Worm (Caenorhabditis elegans): ENCODE data around the gene skr-8.

DNA sequence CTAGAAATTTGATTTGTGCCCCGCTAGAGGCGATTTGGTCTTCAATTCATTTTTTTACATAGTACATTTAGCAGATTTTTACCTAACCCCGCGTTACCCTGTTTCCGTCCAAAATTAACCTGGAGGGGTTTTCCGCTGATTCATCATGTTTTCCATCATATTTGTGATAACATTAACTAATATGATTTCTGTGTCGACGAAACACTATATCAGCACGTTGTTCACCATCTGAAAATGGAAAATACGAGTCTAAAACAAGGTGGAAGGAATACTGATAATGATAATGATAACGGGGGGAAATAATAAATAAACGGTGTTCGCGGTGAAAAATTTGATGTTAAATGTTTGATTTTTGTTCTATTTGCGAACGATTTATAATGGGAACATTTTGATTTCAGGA is 6.1 kb upstream of the skr-8 start:
- TF ChIP-seq Y105C5A.15 (GFP tag; IDR thresholded peaks at IDR 0.05) = no peak
- no peak for TF ChIP-seq nhr-6 (tag; optimal IDR thresholded peaks at IDR 0.05)
- no peak for TF ChIP-seq daf-16 (GFP tag; optimal IDR thresholded peaks at IDR 0.05)
- peak; percentile 99 for TF ChIP-seq daf-16 (tag; optimal IDR thresholded peaks at IDR 0.05)
- TF ChIP-seq aha-1 (tag) = peak; percentile 93
- TF ChIP-seq fkh-10 (GFP tag; optimal IDR thresholded peaks at IDR 0.05) = no peak
- TF ChIP-seq pha-4 (GFP tag; IDR thresholded peaks at IDR 0.05) = no peak
- no peak for TF ChIP-seq pha-4 (tag; optimal IDR thresholded peaks at IDR 0.05)
- no peak for TF ChIP-seq zfp-2 (tag; optimal IDR thresholded peaks at IDR 0.05)
- no peak for TF ChIP-seq skn-1 (tag; optimal IDR thresholded peaks at IDR 0.05)
- TF ChIP-seq mdl-1 (tag; optimal IDR thresholded peaks at IDR 0.05) = peak in 1 of 2 experiments; percentile 56
- no peak for TF ChIP-seq ama-1 (optimal IDR thresholded peaks at IDR 0.05)
- TF ChIP-seq nhr-28 (tag; optimal IDR thresholded peaks at IDR 0.05) = peak; percentile 90
- no peak for TF ChIP-seq dpl-1 (GFP tag; optimal IDR thresholded peaks at IDR 0.05)
- TF ChIP-seq unc-39 (tag; optimal IDR thresholded peaks at IDR 0.05) = no peak
- TF ChIP-seq lsy-2 (tag; optimal IDR thresholded peaks at IDR 0.05) = no peak
